Worm (Caenorhabditis elegans) whole organism, mixed stage, embryonic: Measurements from ENCODE around the gene M195.2.

Experiments
- M03D4.4 ChIP-seq: sonication (generic microtip); optimal IDR thresholded peaks from 2 replicates; lab custom pipeline; 2017; ENCODE audit warnings: mild to moderate bottlenecking, missing genetic modification characterization, missing compliant biosample characterization
- bed-3 ChIP-seq: fragments of 200-800 bp; sonication (Bioruptor generic); optimal IDR thresholded peaks from 3 replicates; lab custom pipeline; 2018; ENCODE audit warnings: mild to moderate bottlenecking, missing genetic modification characterization, moderate library complexity, missing compliant biosample characterization
- blmp-1 ChIP-seq: fragments of 150-350 bp; optimal IDR thresholded peaks from 2 replicates; lab custom pipeline; 2014; ENCODE audit warnings: missing biosample characterization, missing genetic modification characterization
- ceh-39 ChIP-seq: fragments of 150-350 bp; optimal IDR thresholded peaks from 2 replicates; lab custom pipeline; 2014; ENCODE audit warnings: missing biosample characterization, missing genetic modification characterization
- ceh-43 ChIP-seq: fragments of 200-800 bp; sonication (Bioruptor generic); optimal IDR thresholded peaks from 2 replicates; lab custom pipeline; 2018; ENCODE audit warnings: mild to moderate bottlenecking, missing genetic modification characterization, moderate library complexity, missing compliant biosample characterization
- ceh-83 ChIP-seq: fragments of 200-800 bp; sonication (Bioruptor generic); optimal IDR thresholded peaks from 2 replicates; lab custom pipeline; 2018; ENCODE audit warnings: mild to moderate bottlenecking, missing genetic modification characterization, missing compliant biosample characterization
- ces-1 ChIP-seq: fragments of 150-350 bp; optimal IDR thresholded peaks from 2 replicates; lab custom pipeline; 2014; ENCODE audit warnings: missing biosample characterization, missing genetic modification reagents, missing genetic modification characterization
- cnd-1 ChIP-seq: fragments of 200-800 bp; sonication (Bioruptor generic); optimal IDR thresholded peaks from 2 replicates; lab custom pipeline; 2018; ENCODE audit warnings: mild to moderate bottlenecking, missing genetic modification characterization, missing compliant biosample characterization
- drap-1 ChIP-seq: fragments of 200-800 bp; sonication (Bioruptor generic); optimal IDR thresholded peaks from 3 replicates; lab custom pipeline; 2018; ENCODE audit warnings: mild to moderate bottlenecking, missing genetic modification characterization, missing compliant biosample characterization
- elt-1 ChIP-seq: sonication (generic microtip); optimal IDR thresholded peaks from 2 replicates; lab custom pipeline; 2017; ENCODE audit warnings: missing genetic modification characterization, mild to moderate bottlenecking, missing compliant biosample characterization, antibody characterized with exemption, moderate library complexity, borderline replicate concordance; ENCODE audit not compliant: insufficient read depth
- elt-3 ChIP-seq: fragments of 150-350 bp; optimal IDR thresholded peaks from 2 replicates; lab custom pipeline; 2014; ENCODE audit warnings: missing biosample characterization, missing genetic modification characterization
- flh-1 ChIP-seq: fragments of 200-800 bp; sonication (Bioruptor generic); optimal IDR thresholded peaks from 2 replicates; lab custom pipeline; 2018; ENCODE audit warnings: mild to moderate bottlenecking, missing genetic modification characterization, moderate library complexity, missing compliant biosample characterization
- ham-2 ChIP-seq: fragments of 200-800 bp; sonication (Bioruptor generic); optimal IDR thresholded peaks from 2 replicates; lab custom pipeline; 2018; ENCODE audit warnings: mild to moderate bottlenecking, missing genetic modification characterization, missing compliant biosample characterization
- hlh-1 ChIP-seq: fragments of 150-350 bp; optimal IDR thresholded peaks from 2 replicates; lab custom pipeline; 2014; ENCODE audit warnings: missing biosample characterization, missing genetic modification reagents, missing genetic modification characterization
- lin-13 ChIP-seq: fragments of 150-350 bp; optimal IDR thresholded peaks from 2 replicates; lab custom pipeline; 2014; ENCODE audit warnings: missing biosample characterization, missing genetic modification characterization
- lin-32 ChIP-seq: fragments of 200-800 bp; sonication (Bioruptor generic); optimal IDR thresholded peaks from 2 replicates; lab custom pipeline; 2018; ENCODE audit warnings: mild to moderate bottlenecking, missing genetic modification characterization, missing compliant biosample characterization
- lsy-2 ChIP-seq: fragments of 150-350 bp; optimal IDR thresholded peaks from 2 replicates; lab custom pipeline; 2014; ENCODE audit warnings: missing biosample characterization, missing genetic modification characterization
- mab-5 ChIP-seq: fragments of 150-350 bp; optimal IDR thresholded peaks from 2 replicates; lab custom pipeline; 2014; ENCODE audit warnings: missing biosample characterization, missing genetic modification characterization
- mep-1 ChIP-seq: fragments of 150-350 bp; optimal IDR thresholded peaks from 2 replicates; lab custom pipeline; 2017; ENCODE audit warnings: missing biosample characterization, missing genetic modification reagents, missing genetic modification characterization, inconsistent platforms
- mls-2 ChIP-seq: sonication (generic microtip); optimal IDR thresholded peaks from 2 replicates; lab custom pipeline; 2016; ENCODE audit warnings: mild to moderate bottlenecking, missing genetic modification characterization, moderate library complexity, missing compliant biosample characterization
- nhr-12 ChIP-seq: fragments of 150-350 bp; optimal IDR thresholded peaks from 2 replicates; lab custom pipeline; 2014; ENCODE audit warnings: missing biosample characterization, missing genetic modification characterization
- nhr-2 ChIP-seq: fragments of 150-350 bp; optimal IDR thresholded peaks from 2 replicates; lab custom pipeline; 2014; ENCODE audit warnings: missing biosample characterization, missing genetic modification characterization
- nhr-237 ChIP-seq: fragments of 150-350 bp; optimal IDR thresholded peaks from 2 replicates; lab custom pipeline; 2014; ENCODE audit warnings: missing biosample characterization, missing genetic modification characterization
- nhr-28 ChIP-seq: fragments of 150-350 bp; optimal IDR thresholded peaks from 2 replicates; lab custom pipeline; 2014; ENCODE audit warnings: missing biosample characterization, missing genetic modification characterization
- nhr-76 ChIP-seq: sonication (generic microtip); optimal IDR thresholded peaks from 2 replicates; lab custom pipeline; 2017; ENCODE audit warnings: missing biosample characterization, missing genetic modification characterization
- pha-4 ChIP-seq: fragments of 150-350 bp; optimal IDR thresholded peaks from 2 replicates; lab custom pipeline; 2018; ENCODE audit warnings: missing biosample characterization, missing genetic modification reagents, missing genetic modification characterization
- sem-2 ChIP-seq: fragments of 200-800 bp; sonication (Bioruptor generic); optimal IDR thresholded peaks from 2 replicates; lab custom pipeline; 2018; ENCODE audit warnings: mild to moderate bottlenecking, missing genetic modification characterization, missing compliant biosample characterization
- snpc-4 ChIP-seq: fragments of 150-350 bp; optimal IDR thresholded peaks from 2 replicates; lab custom pipeline; 2014; ENCODE audit warnings: missing biosample characterization, missing genetic modification characterization
- sptf-1 ChIP-seq: sonication (generic microtip); optimal IDR thresholded peaks from 2 replicates; lab custom pipeline; 2017; ENCODE audit warnings: mild to moderate bottlenecking, missing genetic modification characterization, moderate library complexity, missing compliant biosample characterization
- tbx-8 ChIP-seq: fragments of 200-800 bp; sonication (Bioruptor generic); optimal IDR thresholded peaks from 2 replicates; lab custom pipeline; 2018; ENCODE audit warnings: mild to moderate bottlenecking, missing genetic modification characterization, moderate library complexity, missing compliant biosample characterization
- unc-120 ChIP-seq: sonication (generic microtip); optimal IDR thresholded peaks from 2 replicates; lab custom pipeline; 2017; ENCODE audit warnings: missing genetic modification characterization, missing compliant biosample characterization; ENCODE audit not compliant: poor library complexity, severe bottlenecking
- unc-39 ChIP-seq: fragments of 150-350 bp; optimal IDR thresholded peaks from 2 replicates; lab custom pipeline; 2014; ENCODE audit warnings: missing biosample characterization, missing genetic modification characterization
- unc-62 ChIP-seq: fragments of 150-350 bp; optimal IDR thresholded peaks from 2 replicates; lab custom pipeline; 2014; ENCODE audit warnings: missing biosample characterization, missing genetic modification reagents, missing genetic modification characterization
- zip-8 ChIP-seq: fragments of 150-350 bp; optimal IDR thresholded peaks from 2 replicates; lab custom pipeline; 2014; ENCODE audit warnings: missing biosample characterization, missing genetic modification characterization
- ztf-11 ChIP-seq: fragments of 150-350 bp; optimal IDR thresholded peaks from 2 replicates; lab custom pipeline; 2014; ENCODE audit warnings: missing biosample characterization, missing genetic modification characterization

The M195.2 gene

ce11 chrII:8327450-8327849 lies 33.1 kb upstream of the M195.2 start:
- no peak for TF ChIP-seq hlh-1 (tag; lab: Kevin White, UChicago)
- no peak for TF ChIP-seq lsy-2 (tag; lab: Kevin White, UChicago)

ce11 chrII:8328820-8329339 lies 31.7 kb upstream of the M195.2 start, which contains the start of gene hel-1:
Gene hel-1 (minus strand): TSS chrII:8328870.
- no peak for TF ChIP-seq blmp-1 (tag; lab: Kevin White, UChicago)
- peak; percentile 13 for TF ChIP-seq ceh-83
- TF ChIP-seq elt-1 (tag; lab: Kevin White, UChicago) = no peak
- TF ChIP-seq ceh-39 (tag; lab: Kevin White, UChicago) = peak; percentile 81
- no peak for TF ChIP-seq snpc-4 (tag; lab: Kevin White, UChicago)
- TF ChIP-seq lin-32 (GFP tag; lab: Kevin White, UChicago) = peak; percentile 83
- peak; percentile 67 for TF ChIP-seq mab-5 (tag; lab: Kevin White, UChicago)
- TF ChIP-seq nhr-76 (tag; lab: Kevin White, UChicago) = no peak
- TF ChIP-seq nhr-2 (tag; lab: Kevin White, UChicago) = peak; percentile 19
- TF ChIP-seq ham-2 (GFP tag; lab: Kevin White, UChicago) = peak; percentile 56
- TF ChIP-seq flh-1 (GFP tag; lab: Kevin White, UChicago) = no peak
- TF ChIP-seq hlh-1 (tag; lab: Kevin White, UChicago) = peak; percentile 98
- TF ChIP-seq nhr-12 = no peak
- peak; percentile 77 for TF ChIP-seq nhr-237
- TF ChIP-seq cnd-1 (tag; lab: Kevin White, UChicago) = peak; percentile 81
- TF ChIP-seq unc-120 (tag; lab: Kevin White, UChicago) = peak; percentile 91
- TF ChIP-seq unc-39 (tag; lab: Kevin White, UChicago) = no peak
- TF ChIP-seq nhr-28 (tag; lab: Kevin White, UChicago) = no peak
- peak; percentile 34 for TF ChIP-seq M03D4.4 (tag; lab: Kevin White, UChicago)
- TF ChIP-seq ztf-11 (tag; lab: Kevin White, UChicago) = peak; percentile 37
- TF ChIP-seq sem-2 (GFP tag; lab: Kevin White, UChicago) = no peak
- TF ChIP-seq mls-2 (tag; lab: Kevin White, UChicago) = peak; percentile 69
- peak; percentile 92 for TF ChIP-seq pha-4
- peak; percentile 61 for TF ChIP-seq unc-62 (GFP tag; lab: Kevin White, UChicago)
- peak; percentile 64 for TF ChIP-seq sptf-1 (tag; lab: Kevin White, UChicago)
- TF ChIP-seq bed-3 (GFP tag; lab: Kevin White, UChicago) = no peak
- TF ChIP-seq zip-8 (tag; lab: Kevin White, UChicago) = no peak
- peak; percentile 81 for TF ChIP-seq lsy-2 (tag; lab: Kevin White, UChicago)
- TF ChIP-seq ces-1 (GFP tag; lab: Kevin White, UChicago) = peak; percentile 84
- TF ChIP-seq ceh-43 (GFP tag; lab: Kevin White, UChicago) = peak; percentile 66
- no peak for TF ChIP-seq elt-3 (tag; lab: Kevin White, UChicago)
- peak; percentile 45 for TF ChIP-seq drap-1 (GFP tag; lab: Kevin White, UChicago)
- peak; percentile 90 for TF ChIP-seq mep-1 (tag; lab: Kevin White, UChicago)
- TF ChIP-seq tbx-8 (GFP tag; lab: Kevin White, UChicago) = no peak
- peak; percentile 92 for TF ChIP-seq lin-13 (tag; lab: Kevin White, UChicago)

ce11 chrII:8329462-8329861 lies 31.1 kb upstream of the M195.2 start, which contains the start of gene C26D10.4:
Gene C26D10.4 (plus strand): TSS chrII:8329762.
- TF ChIP-seq ztf-11 (tag; lab: Kevin White, UChicago) (no peak), unc-62 (GFP tag; lab: Kevin White, UChicago) (no peak), nhr-12 (no peak), lin-32 (GFP tag; lab: Kevin White, UChicago) (no peak)
- TF ChIP-seq, all 35 proteins: peak for 0

- TF ChIP-seq nhr-237 (no peak), blmp-1 (tag; lab: Kevin White, UChicago) (no peak), mab-5 (tag; lab: Kevin White, UChicago) (no peak), ceh-83 (no peak), ham-2 (GFP tag; lab: Kevin White, UChicago) (no peak), ces-1 (GFP tag; lab: Kevin White, UChicago) (no peak), nhr-12 (no peak), M03D4.4 (tag; lab: Kevin White, UChicago) (no peak), nhr-2 (tag; lab: Kevin White, UChicago) (no peak), unc-62 (GFP tag; lab: Kevin White, UChicago) (no peak)
Observed at ce11 chrII:8333643-8334042, 26.9 kb upstream of the M195.2 start, which contains the start of gene C26D10.7. Gene C26D10.7 (plus strand): TSS chrII:8333943.
